Fruit fly (Drosophila melanogaster) whole organism, embryonic: Measurements from ENCODE around the gene CG16985.
A peak's percentile ranks its signal among the peaks of the same experiment; 100 is the strongest.

ENCODE experiments used
- Ada2b ChIP-seq: fragments of 200-800 bp; sonication (Bioruptor generic); IDR thresholded peaks from 2 replicates; pipeline ENCODE4 v1.3.6; 2022; ENCODE audit warnings: missing biosample characterization, missing genetic modification characterization
- BEAF-32 ChIP-seq: fragments of 200-800 bp; sonication (Bioruptor generic); optimal IDR thresholded peaks from 3 replicates; lab custom pipeline; 2017; ENCODE audit warnings: missing biosample characterization, missing genetic modification characterization, mild to moderate bottlenecking, moderate library complexity, missing genetic modification reagents
- CG10654 ChIP-seq: fragments of 200-800 bp; sonication (Bioruptor generic); optimal IDR thresholded peaks from 2 replicates; lab custom pipeline; 2016; ENCODE audit warnings: missing biosample characterization, missing genetic modification characterization
- CG11093 ChIP-seq: fragments of 200-800 bp; sonication (Bioruptor generic); IDR thresholded peaks from 3 replicates; pipeline ENCODE4 v1.3.6; 2022; ENCODE audit warnings: missing biosample characterization, missing genetic modification characterization
- CG11398 ChIP-seq: fragments of 200-800 bp; sonication (Bioruptor generic); optimal IDR thresholded peaks from 2 replicates; lab custom pipeline; 2016; ENCODE audit warnings: missing biosample characterization, missing genetic modification characterization
- CG11696 ChIP-seq: fragments of 200-800 bp; sonication (Bioruptor generic); IDR thresholded peaks from 2 replicates; pipeline ENCODE4 v1.3.6; 2022; ENCODE audit warnings: missing biosample characterization, missing genetic modification characterization
- CG13296 ChIP-seq: fragments of 200-800 bp; sonication (Bioruptor generic); optimal IDR thresholded peaks from 3 replicates; lab custom pipeline; 2018; ENCODE audit warnings: missing biosample characterization, mild to moderate bottlenecking, missing genetic modification characterization
- CG14014 ChIP-seq: fragments of 200-800 bp; sonication (Bioruptor generic); IDR thresholded peaks from 2 replicates; pipeline ENCODE4 v1.3.6; 2022; ENCODE audit warnings: missing biosample characterization, missing genetic modification characterization
- CG15011 ChIP-seq: fragments of 200-800 bp; sonication (Bioruptor generic); optimal IDR thresholded peaks from 3 replicates; lab custom pipeline; 2018; ENCODE audit warnings: missing biosample characterization, mild to moderate bottlenecking, missing genetic modification characterization
- CG1602 ChIP-seq: fragments of 200-800 bp; sonication (Bioruptor generic); optimal IDR thresholded peaks from 3 replicates; lab custom pipeline; 2016; ENCODE audit warnings: missing biosample characterization, missing genetic modification characterization
- CG17612 ChIP-seq: fragments of 200-800 bp; sonication (Bioruptor generic); IDR thresholded peaks from 2 replicates; pipeline ENCODE4 v1.3.6; 2022; ENCODE audit warnings: missing biosample characterization, missing genetic modification characterization
- CG30431 ChIP-seq: fragments of 200-800 bp; sonication (Bioruptor generic); optimal IDR thresholded peaks from 2 replicates; lab custom pipeline; 2017; ENCODE audit warnings: missing biosample characterization, missing genetic modification characterization
- CG3065 ChIP-seq: fragments of 200-800 bp; sonication (Bioruptor generic); optimal IDR thresholded peaks from 2 replicates; lab custom pipeline; 2016; ENCODE audit warnings: missing biosample characterization, missing genetic modification characterization
- CG31388 ChIP-seq: fragments of 200-800 bp; sonication (Bioruptor generic); optimal IDR thresholded peaks from 2 replicates; lab custom pipeline; 2016; ENCODE audit warnings: missing biosample characterization, missing genetic modification characterization
- CG33557 ChIP-seq: fragments of 200-800 bp; sonication (Bioruptor generic); optimal IDR thresholded peaks from 2 replicates; lab custom pipeline; 2019; ENCODE audit warnings: missing biosample characterization, mild to moderate bottlenecking, missing genetic modification characterization, moderate library complexity
- CG4707 ChIP-seq: fragments of 200-800 bp; sonication (Bioruptor generic); optimal IDR thresholded peaks from 2 replicates; lab custom pipeline; 2018; ENCODE audit warnings: missing biosample characterization, mild to moderate bottlenecking, missing genetic modification characterization, moderate library complexity
- CG4854 ChIP-seq: fragments of 200-800 bp; sonication (Bioruptor generic); optimal IDR thresholded peaks from 2 replicates; lab custom pipeline; 2016; ENCODE audit warnings: missing biosample characterization, missing genetic modification characterization, inconsistent platforms
- CG7357 ChIP-seq: fragments of 200-800 bp; sonication (Bioruptor generic); IDR thresholded peaks from 3 replicates; pipeline ENCODE4 v1.3.6; 2022; ENCODE audit warnings: missing biosample characterization, missing genetic modification characterization
- CG7556 ChIP-seq: fragments of 200-800 bp; sonication (Bioruptor generic); optimal IDR thresholded peaks from 2 replicates; lab custom pipeline; 2017; ENCODE audit warnings: missing biosample characterization, mild to moderate bottlenecking, missing genetic modification characterization
- CG8089 ChIP-seq: fragments of 200-800 bp; sonication (Bioruptor generic); optimal IDR thresholded peaks from 3 replicates; lab custom pipeline; 2016; ENCODE audit warnings: missing biosample characterization, missing genetic modification characterization
- CG8359 ChIP-seq: fragments of 200-800 bp; sonication (Bioruptor generic); optimal IDR thresholded peaks from 2 replicates; lab custom pipeline; 2017; ENCODE audit warnings: missing biosample characterization, mild to moderate bottlenecking, missing genetic modification characterization, borderline replicate concordance
- CG9797 ChIP-seq: fragments of 200-800 bp; sonication (Bioruptor generic); optimal IDR thresholded peaks from 3 replicates; lab custom pipeline; 2018; ENCODE audit warnings: missing biosample characterization, mild to moderate bottlenecking, missing genetic modification characterization
- Doc3 ChIP-seq: fragments of 200-800 bp; sonication (Bioruptor generic); IDR thresholded peaks from 3 replicates; pipeline ENCODE4 v1.3.6; 2022; ENCODE audit warnings: missing biosample characterization, missing genetic modification characterization; ENCODE audit not compliant: partially characterized antibody
- E2f1 ChIP-seq: fragments of 200-800 bp; sonication (Bioruptor generic); IDR thresholded peaks from 2 replicates; pipeline ENCODE4 v1.3.6; 2022; ENCODE audit warnings: missing biosample characterization, missing genetic modification characterization
- Ets65A ChIP-seq: fragments of 200-800 bp; sonication (Bioruptor generic); peaks from one replicate; lab custom pipeline; 2016; ENCODE audit warnings: missing biosample characterization, missing genetic modification characterization
- MBD-R2 ChIP-seq: fragments of 200-800 bp; sonication (Bioruptor generic); IDR thresholded peaks from 2 replicates; pipeline ENCODE4 v1.3.6; 2022; ENCODE audit warnings: missing biosample characterization, missing genetic modification characterization
- MESR4 ChIP-seq: fragments of 200-800 bp; sonication (Bioruptor generic); optimal IDR thresholded peaks from 2 replicates; lab custom pipeline; 2018; ENCODE audit warnings: missing biosample characterization, mild to moderate bottlenecking, missing genetic modification characterization, moderate library complexity
- Usf ChIP-seq: fragments of 200-800 bp; sonication (Bioruptor generic); optimal IDR thresholded peaks from 2 replicates; lab custom pipeline; 2017; ENCODE audit warnings: missing genotype, missing biosample characterization, missing genetic modification characterization
- ind ChIP-seq: fragments of 200-800 bp; sonication (Bioruptor generic); optimal IDR thresholded peaks from 3 replicates; lab custom pipeline; 2016; ENCODE audit warnings: missing biosample characterization, missing genetic modification characterization
- inv ChIP-seq: fragments of 200-800 bp; sonication (Bioruptor generic); IDR thresholded peaks from 2 replicates; pipeline ENCODE4 v1.3.6; 2022; ENCODE audit warnings: missing biosample characterization, missing genetic modification characterization; ENCODE audit not compliant: partially characterized antibody
- jing ChIP-seq: fragments of 200-800 bp; sonication (Bioruptor generic); optimal IDR thresholded peaks from 2 replicates; lab custom pipeline; 2018; ENCODE audit warnings: missing biosample characterization, mild to moderate bottlenecking, missing genetic modification characterization
- lmd ChIP-seq: fragments of 200-800 bp; sonication (Bioruptor generic); IDR thresholded peaks from 2 replicates; pipeline ENCODE4 v1.3.6; 2022; ENCODE audit warnings: missing biosample characterization, missing genetic modification characterization
- mirr ChIP-seq: fragments of 200-800 bp; sonication (Bioruptor generic); optimal IDR thresholded peaks from 3 replicates; lab custom pipeline; 2018; ENCODE audit warnings: missing biosample characterization, mild to moderate bottlenecking, missing genetic modification characterization
- mld ChIP-seq: fragments of 200-800 bp; sonication (Bioruptor generic); IDR thresholded peaks from 3 replicates; pipeline ENCODE4 v1.3.6; 2022; ENCODE audit warnings: missing biosample characterization, missing genetic modification characterization; ENCODE audit not compliant: partially characterized antibody
- nerfin-2 ChIP-seq: fragments of 200-800 bp; sonication (Bioruptor generic); IDR thresholded peaks from 2 replicates; pipeline ENCODE4 v1.3.6; 2022; ENCODE audit warnings: missing biosample characterization, missing genetic modification characterization; ENCODE audit not compliant: partially characterized antibody
- phol ChIP-seq: fragments of 200-800 bp; sonication (Bioruptor generic); optimal IDR thresholded peaks from 3 replicates; lab custom pipeline; 2018; ENCODE audit warnings: missing biosample characterization, mild to moderate bottlenecking, missing genetic modification characterization, moderate library complexity
- prd ChIP-seq, 3 experiments: fragments of >200 bp in 2 of 3; fragments of 200-800 bp in 1 of 3; sonication (Bioruptor generic) in 1 of 3; optimal IDR thresholded peaks in 2 of 3; IDR thresholded peaks in 1 of 3; 2 replicates in 2 of 3; 3 replicates in 1 of 3; pipeline versions ENCODE4 v1.3.6 to Lab custom; 2017 to 2022; ENCODE audit warnings: missing biosample characterization in 1 of 3, missing genetic modification characterization in 1 of 3
- run ChIP-seq: fragments of 200-800 bp; sonication (Bioruptor generic); optimal IDR thresholded peaks from 3 replicates; lab custom pipeline; 2018; ENCODE audit warnings: missing biosample characterization, mild to moderate bottlenecking, missing genetic modification characterization
- shn ChIP-seq: fragments of 200-800 bp; sonication (Bioruptor generic); optimal IDR thresholded peaks from 3 replicates; lab custom pipeline; 2016; ENCODE audit warnings: missing biosample characterization, missing genetic modification characterization
- slbo ChIP-seq: fragments of 200-800 bp; sonication (Bioruptor generic); IDR thresholded peaks from 2 replicates; pipeline ENCODE4 v1.3.6; 2022; ENCODE audit warnings: missing biosample characterization, missing genetic modification characterization
- sob ChIP-seq: fragments of 200-800 bp; sonication (Bioruptor generic); IDR thresholded peaks from 2 replicates; pipeline ENCODE4 v1.3.6; 2022; ENCODE audit warnings: missing biosample characterization, missing genetic modification characterization
- ssp ChIP-seq: fragments of 200-800 bp; sonication (Bioruptor generic); IDR thresholded peaks from 2 replicates; pipeline ENCODE4 v1.3.6; 2022; ENCODE audit warnings: missing biosample characterization, missing genetic modification characterization
- tio ChIP-seq: fragments of 200-800 bp; sonication (Bioruptor generic); optimal IDR thresholded peaks from 2 replicates; lab custom pipeline; 2017; ENCODE audit warnings: missing biosample characterization, missing genetic modification characterization, inconsistent platforms
- tll ChIP-seq, 2 experiments: fragments of 200-800 bp in 1 of 2; fragments of >200 bp in 1 of 2; sonication (Bioruptor generic) in 1 of 2; optimal IDR thresholded peaks; 2 replicates each; lab custom pipeline; 2017 to 2019; ENCODE audit warnings: missing biosample characterization in 2 of 2, missing genetic modification characterization in 2 of 2, mild to moderate bottlenecking in 1 of 2, moderate library complexity in 1 of 2
- trh ChIP-seq: fragments of 200-800 bp; sonication (Bioruptor generic); optimal IDR thresholded peaks from 2 replicates; lab custom pipeline; 2016; ENCODE audit warnings: missing biosample characterization, missing genetic modification characterization
- unc-4 ChIP-seq: fragments of 200-800 bp; sonication (Bioruptor generic); IDR thresholded peaks from 2 replicates; pipeline ENCODE4 v1.3.6; 2022; ENCODE audit warnings: missing biosample characterization, missing genetic modification characterization; ENCODE audit not compliant: partially characterized antibody

Gene CG16985

dm6 chr3L:2584119-2584805 lies 14.8 kb upstream of the CG16985 start (continued):
- TF ChIP-seq inv (GFP tag; lab: Robert Waterston, UW) (no peak), E2f1 (GFP tag; lab: Robert Waterston, UW) (peak; percentile 73), sob (GFP tag; lab: Robert Waterston, UW) (peak; percentile 47), nerfin-2 (GFP tag; lab: Robert Waterston, UW) (no peak), CG1602 (GFP tag; lab: Kevin White, UChicago) (peak; percentile 72), jing (GFP tag; lab: Kevin White, UChicago) (peak; percentile 56), CG10654 (GFP tag; lab: Kevin White, UChicago) (peak; percentile 65), CG7357 (peak; percentile 62; the same call in 2 of the 3 replicates), BEAF-32 (GFP tag; lab: Kevin White, UChicago) (no peak), CG31388 (GFP tag; lab: Kevin White, UChicago) (peak; percentile 45), CG13296 (peak; percentile 85), CG33557 (peak; percentile 64), shn (GFP tag; lab: Kevin White, UChicago) (peak; percentile 54), CG4854 (GFP tag; lab: Kevin White, UChicago) (peak; percentile 46), CG8089 (peak; percentile 59), MBD-R2 (no peak), Ada2b (GFP tag; lab: Robert Waterston, UW) (peak; percentile 74), CG4707 (GFP tag; lab: Kevin White, UChicago) (peak; percentile 55), CG17612 (GFP tag; lab: Robert Waterston, UW) (no peak), phol (tag; lab: Kevin White, UChicago) (peak; percentile 87), trh (GFP tag; lab: Kevin White, UChicago) (no peak), Doc3 (no peak), CG7556 (peak; percentile 92), Usf (GFP tag; lab: Kevin White, UChicago) (peak; percentile 44), run (tag; lab: Kevin White, UChicago) (peak; percentile 56), lmd (GFP tag; lab: Robert Waterston, UW) (peak; percentile 82), CG9797 (GFP tag; lab: Kevin White, UChicago) (peak; percentile 14), CG8359 (GFP tag; lab: Kevin White, UChicago) (peak; percentile 78), mirr (GFP tag; lab: Kevin White, UChicago) (no peak), CG30431 (peak; percentile 61), Ets65A (GFP tag; lab: Kevin White, UChicago) (peak; percentile 96), ind (GFP tag; lab: Kevin White, UChicago) (peak; percentile 79), CG11398 (GFP tag; lab: Kevin White, UChicago) (peak; percentile 48), CG11696 (GFP tag; lab: Robert Waterston, UW) (peak; percentile 93), mld (no peak), CG3065 (GFP tag; lab: Kevin White, UChicago) (no peak), CG15011 (peak; percentile 86), CG11093 (GFP tag; lab: Robert Waterston, UW) (peak; percentile 58; the same call in 2 of the 3 replicates), CG14014 (GFP tag; lab: Robert Waterston, UW) (no peak; the same call in none of the 2 replicates), slbo (peak; percentile 68), prd (optimal IDR thresholded peaks at IDR 0.05; lab: Kevin White, UChicago) (no peak), prd (GFP tag; IDR thresholded peaks at IDR 0.05; lab: Robert Waterston, UW) (peak; percentile 78), unc-4 (GFP tag; lab: Robert Waterston, UW) (peak; percentile 30), ssp (GFP tag; lab: Robert Waterston, UW) (peak; percentile 34; the same call in 1 of the 2 replicates), MESR4 (GFP tag; lab: Kevin White, UChicago) (no peak), tio (GFP tag; lab: Kevin White, UChicago) (peak; percentile 80), tll (GFP tag; optimal IDR thresholded peaks at IDR 0.05; lab: Kevin White, UChicago) (no peak)
